Worm (Caenorhabditis elegans) whole organism, L3 larva: ENCODE measurements around the gene C07E3.10.

ENCODE experiments used
- ama-1 ChIP-seq: fragments of 150-350 bp; optimal IDR thresholded peaks from 2 replicates; lab custom pipeline; 2018
- ceh-28 ChIP-seq: fragments of 150-350 bp; optimal IDR thresholded peaks from 2 replicates; lab custom pipeline; 2014; ENCODE audit warnings: missing biosample characterization, missing genetic modification reagents, missing genetic modification characterization
- ceh-82 ChIP-seq: fragments of 150-350 bp; optimal IDR thresholded peaks from 2 replicates; lab custom pipeline; 2014; ENCODE audit warnings: missing biosample characterization, missing genetic modification characterization
- egl-27 ChIP-seq: sonication (generic microtip); optimal IDR thresholded peaks from 4 replicates; lab custom pipeline; 2017; ENCODE audit warnings: missing biosample characterization, missing genetic modification reagents, missing genetic modification characterization
- jun-1 ChIP-seq: fragments of 150-350 bp; optimal IDR thresholded peaks from 2 replicates; lab custom pipeline; 2014; ENCODE audit warnings: missing biosample characterization, missing genetic modification reagents, missing genetic modification characterization
- nhr-28 ChIP-seq: fragments of 150-350 bp; optimal IDR thresholded peaks from 2 replicates; lab custom pipeline; 2014; ENCODE audit warnings: missing biosample characterization, missing genetic modification characterization
- nhr-76 ChIP-seq: fragments of 150-350 bp; sonication (generic microtip); optimal IDR thresholded peaks from 5 replicates; lab custom pipeline; 2014; ENCODE audit warnings: missing biosample characterization, missing genetic modification characterization
- nhr-77 ChIP-seq: fragments of 150-350 bp; optimal IDR thresholded peaks from 2 replicates; lab custom pipeline; 2014; ENCODE audit warnings: missing biosample characterization, missing genetic modification characterization
- pha-4 ChIP-seq: fragments of 150-350 bp; optimal IDR thresholded peaks from 2 replicates; lab custom pipeline; 2014; ENCODE audit warnings: missing biosample characterization, missing genetic modification reagents, missing genetic modification characterization
- pqm-1 ChIP-seq: fragments of 150-350 bp; optimal IDR thresholded peaks from 2 replicates; lab custom pipeline; 2017; ENCODE audit warnings: missing biosample characterization, missing genetic modification characterization, inconsistent platforms
- skn-1 ChIP-seq: fragments of 150-350 bp; optimal IDR thresholded peaks from 2 replicates; lab custom pipeline; 2014; ENCODE audit warnings: missing biosample characterization, missing genetic modification characterization
- unc-62 ChIP-seq: fragments of 150-350 bp; sonication (generic microtip); optimal IDR thresholded peaks from 4 replicates; lab custom pipeline; 2014; ENCODE audit warnings: missing biosample characterization, missing genetic modification reagents, missing genetic modification characterization
- zag-1 ChIP-seq: fragments of 150-350 bp; optimal IDR thresholded peaks from 2 replicates; lab custom pipeline; 2014; ENCODE audit warnings: missing biosample characterization, missing genetic modification characterization

- TF ChIP-seq egl-27 (tag; lab: Kevin White, UChicago) (no peak), ama-1 (lab: Kevin White, UChicago) (no peak), pha-4 (tag; lab: Kevin White, UChicago) (no peak), ceh-28 (tag; lab: Kevin White, UChicago) (no peak), pqm-1 (no peak), unc-62 (GFP tag; lab: Kevin White, UChicago) (no peak), skn-1 (tag; lab: Kevin White, UChicago) (no peak), jun-1 (tag; lab: Kevin White, UChicago) (no peak), nhr-28 (tag; lab: Kevin White, UChicago) (no peak), nhr-76 (no peak), zag-1 (tag; lab: Kevin White, UChicago) (no peak), nhr-77 (tag; lab: Kevin White, UChicago) (no peak), ceh-82 (tag; lab: Kevin White, UChicago) (no peak)
Observed at ce11 chrII:10373536-10374169, 27.5 kb downstream of the C07E3.10 start.
